Worm (Caenorhabditis elegans) whole organism, mixed stage, embryonic: Measurements from ENCODE around the gene sru-23.

ENCODE experiments used
- M03D4.4 ChIP-seq: sonication (generic microtip); optimal IDR thresholded peaks from 2 replicates; lab custom pipeline; 2017; ENCODE audit warnings: mild to moderate bottlenecking, missing genetic modification characterization, missing compliant biosample characterization
- bed-3 ChIP-seq: fragments of 200-800 bp; sonication (Bioruptor generic); optimal IDR thresholded peaks from 3 replicates; lab custom pipeline; 2018; ENCODE audit warnings: mild to moderate bottlenecking, missing genetic modification characterization, moderate library complexity, missing compliant biosample characterization
- blmp-1 ChIP-seq: fragments of 150-350 bp; optimal IDR thresholded peaks from 2 replicates; lab custom pipeline; 2014; ENCODE audit warnings: missing biosample characterization, missing genetic modification characterization
- ceh-39 ChIP-seq: fragments of 150-350 bp; optimal IDR thresholded peaks from 2 replicates; lab custom pipeline; 2014; ENCODE audit warnings: missing biosample characterization, missing genetic modification characterization
- ceh-43 ChIP-seq: fragments of 200-800 bp; sonication (Bioruptor generic); optimal IDR thresholded peaks from 2 replicates; lab custom pipeline; 2018; ENCODE audit warnings: mild to moderate bottlenecking, missing genetic modification characterization, moderate library complexity, missing compliant biosample characterization
- ceh-83 ChIP-seq: fragments of 200-800 bp; sonication (Bioruptor generic); optimal IDR thresholded peaks from 2 replicates; lab custom pipeline; 2018; ENCODE audit warnings: mild to moderate bottlenecking, missing genetic modification characterization, missing compliant biosample characterization
- ces-1 ChIP-seq: fragments of 150-350 bp; optimal IDR thresholded peaks from 2 replicates; lab custom pipeline; 2014; ENCODE audit warnings: missing biosample characterization, missing genetic modification reagents, missing genetic modification characterization
- elt-1 ChIP-seq: sonication (generic microtip); optimal IDR thresholded peaks from 2 replicates; lab custom pipeline; 2017; ENCODE audit warnings: missing genetic modification characterization, mild to moderate bottlenecking, missing compliant biosample characterization, antibody characterized with exemption, moderate library complexity, borderline replicate concordance; ENCODE audit not compliant: insufficient read depth
- elt-3 ChIP-seq: fragments of 150-350 bp; optimal IDR thresholded peaks from 2 replicates; lab custom pipeline; 2014; ENCODE audit warnings: missing biosample characterization, missing genetic modification characterization
- flh-1 ChIP-seq: fragments of 200-800 bp; sonication (Bioruptor generic); optimal IDR thresholded peaks from 2 replicates; lab custom pipeline; 2018; ENCODE audit warnings: mild to moderate bottlenecking, missing genetic modification characterization, moderate library complexity, missing compliant biosample characterization
- ham-2 ChIP-seq: fragments of 200-800 bp; sonication (Bioruptor generic); optimal IDR thresholded peaks from 2 replicates; lab custom pipeline; 2018; ENCODE audit warnings: mild to moderate bottlenecking, missing genetic modification characterization, missing compliant biosample characterization
- hlh-1 ChIP-seq: fragments of 150-350 bp; optimal IDR thresholded peaks from 2 replicates; lab custom pipeline; 2014; ENCODE audit warnings: missing biosample characterization, missing genetic modification reagents, missing genetic modification characterization
- lin-13 ChIP-seq: fragments of 150-350 bp; optimal IDR thresholded peaks from 2 replicates; lab custom pipeline; 2014; ENCODE audit warnings: missing biosample characterization, missing genetic modification characterization
- lin-32 ChIP-seq: fragments of 200-800 bp; sonication (Bioruptor generic); optimal IDR thresholded peaks from 2 replicates; lab custom pipeline; 2018; ENCODE audit warnings: mild to moderate bottlenecking, missing genetic modification characterization, missing compliant biosample characterization
- lsy-2 ChIP-seq: fragments of 150-350 bp; optimal IDR thresholded peaks from 2 replicates; lab custom pipeline; 2014; ENCODE audit warnings: missing biosample characterization, missing genetic modification characterization
- mab-5 ChIP-seq: fragments of 150-350 bp; optimal IDR thresholded peaks from 2 replicates; lab custom pipeline; 2014; ENCODE audit warnings: missing biosample characterization, missing genetic modification characterization
- mep-1 ChIP-seq: fragments of 150-350 bp; optimal IDR thresholded peaks from 2 replicates; lab custom pipeline; 2017; ENCODE audit warnings: missing biosample characterization, missing genetic modification reagents, missing genetic modification characterization, inconsistent platforms
- mls-2 ChIP-seq: sonication (generic microtip); optimal IDR thresholded peaks from 2 replicates; lab custom pipeline; 2016; ENCODE audit warnings: mild to moderate bottlenecking, missing genetic modification characterization, moderate library complexity, missing compliant biosample characterization
- nhr-12 ChIP-seq: fragments of 150-350 bp; optimal IDR thresholded peaks from 2 replicates; lab custom pipeline; 2014; ENCODE audit warnings: missing biosample characterization, missing genetic modification characterization
- nhr-2 ChIP-seq: fragments of 150-350 bp; optimal IDR thresholded peaks from 2 replicates; lab custom pipeline; 2014; ENCODE audit warnings: missing biosample characterization, missing genetic modification characterization
- nhr-237 ChIP-seq: fragments of 150-350 bp; optimal IDR thresholded peaks from 2 replicates; lab custom pipeline; 2014; ENCODE audit warnings: missing biosample characterization, missing genetic modification characterization
- nhr-28 ChIP-seq: fragments of 150-350 bp; optimal IDR thresholded peaks from 2 replicates; lab custom pipeline; 2014; ENCODE audit warnings: missing biosample characterization, missing genetic modification characterization
- nhr-76 ChIP-seq: sonication (generic microtip); optimal IDR thresholded peaks from 2 replicates; lab custom pipeline; 2017; ENCODE audit warnings: missing biosample characterization, missing genetic modification characterization
- pha-4 ChIP-seq: fragments of 150-350 bp; optimal IDR thresholded peaks from 2 replicates; lab custom pipeline; 2018; ENCODE audit warnings: missing biosample characterization, missing genetic modification reagents, missing genetic modification characterization
- sem-2 ChIP-seq: fragments of 200-800 bp; sonication (Bioruptor generic); optimal IDR thresholded peaks from 2 replicates; lab custom pipeline; 2018; ENCODE audit warnings: mild to moderate bottlenecking, missing genetic modification characterization, missing compliant biosample characterization
- snpc-4 ChIP-seq: fragments of 150-350 bp; optimal IDR thresholded peaks from 2 replicates; lab custom pipeline; 2014; ENCODE audit warnings: missing biosample characterization, missing genetic modification characterization
- sptf-1 ChIP-seq: sonication (generic microtip); optimal IDR thresholded peaks from 2 replicates; lab custom pipeline; 2017; ENCODE audit warnings: mild to moderate bottlenecking, missing genetic modification characterization, moderate library complexity, missing compliant biosample characterization
- unc-120 ChIP-seq: sonication (generic microtip); optimal IDR thresholded peaks from 2 replicates; lab custom pipeline; 2017; ENCODE audit warnings: missing genetic modification characterization, missing compliant biosample characterization; ENCODE audit not compliant: poor library complexity, severe bottlenecking
- unc-62 ChIP-seq: fragments of 150-350 bp; optimal IDR thresholded peaks from 2 replicates; lab custom pipeline; 2014; ENCODE audit warnings: missing biosample characterization, missing genetic modification reagents, missing genetic modification characterization
- zip-8 ChIP-seq: fragments of 150-350 bp; optimal IDR thresholded peaks from 2 replicates; lab custom pipeline; 2014; ENCODE audit warnings: missing biosample characterization, missing genetic modification characterization
- ztf-11 ChIP-seq: fragments of 150-350 bp; optimal IDR thresholded peaks from 2 replicates; lab custom pipeline; 2014; ENCODE audit warnings: missing biosample characterization, missing genetic modification characterization

The sru-23 gene

ce11 chrV:15982733-15983344, 10.5 kb upstream of the sru-23 start, which contains the start of the genes fbxa-99 and F36G9.13:
Gene fbxa-99 (minus strand): TSS chrV:15982854.
Gene F36G9.13 (plus strand): TSS chrV:15983294.
- TF ChIP-seq mab-5 (no peak), sptf-1 (tag; lab: Kevin White, UChicago) (no peak), unc-120 (tag; lab: Kevin White, UChicago) (no peak), hlh-1 (tag; lab: Kevin White, UChicago) (no peak), zip-8 (tag; lab: Kevin White, UChicago) (no peak), ztf-11 (tag; lab: Kevin White, UChicago) (no peak), lin-13 (no peak), elt-3 (tag; lab: Kevin White, UChicago) (no peak), nhr-2 (tag; lab: Kevin White, UChicago) (no peak), blmp-1 (no peak), nhr-76 (no peak), ceh-39 (tag; lab: Kevin White, UChicago) (no peak), nhr-12 (tag; lab: Kevin White, UChicago) (no peak), lin-32 (GFP tag; lab: Kevin White, UChicago) (no peak), ces-1 (GFP tag; lab: Kevin White, UChicago) (no peak), lsy-2 (tag; lab: Kevin White, UChicago) (no peak), pha-4 (tag; lab: Kevin White, UChicago) (no peak), flh-1 (GFP tag; lab: Kevin White, UChicago) (no peak), ceh-43 (GFP tag; lab: Kevin White, UChicago) (no peak)

ce11 chrV:15978232-15978764, 5.9 kb upstream of the sru-23 start, which contains the start of gene oac-20:
Gene oac-20 (plus strand): TSS chrV:15978714.
- TF ChIP-seq blmp-1: no peak
- no peak for TF ChIP-seq mep-1 (tag; lab: Kevin White, UChicago)
- TF ChIP-seq unc-62 (GFP tag; lab: Kevin White, UChicago): no peak
- TF ChIP-seq nhr-237 (tag; lab: Kevin White, UChicago): no peak
- TF ChIP-seq lsy-2 (tag; lab: Kevin White, UChicago): no peak
- TF ChIP-seq mab-5: no peak
- no peak for TF ChIP-seq lin-32 (GFP tag; lab: Kevin White, UChicago)
- no peak for TF ChIP-seq elt-1 (tag; lab: Kevin White, UChicago)
- TF ChIP-seq M03D4.4 (tag; lab: Kevin White, UChicago): no peak
- no peak for TF ChIP-seq mls-2 (tag; lab: Kevin White, UChicago)
- TF ChIP-seq nhr-28 (tag; lab: Kevin White, UChicago): no peak
- TF ChIP-seq snpc-4 (tag; lab: Kevin White, UChicago): no peak
- no peak for TF ChIP-seq ceh-43 (GFP tag; lab: Kevin White, UChicago)
- TF ChIP-seq ham-2 (GFP tag; lab: Kevin White, UChicago): no peak
- no peak for TF ChIP-seq ceh-83
- TF ChIP-seq ceh-39 (tag; lab: Kevin White, UChicago): no peak
- no peak for TF ChIP-seq unc-120 (tag; lab: Kevin White, UChicago)
- no peak for TF ChIP-seq pha-4 (tag; lab: Kevin White, UChicago)

- TF ChIP-seq flh-1 (GFP tag; lab: Kevin White, UChicago) (no peak), nhr-76 (no peak), nhr-12 (tag; lab: Kevin White, UChicago) (no peak), sptf-1 (tag; lab: Kevin White, UChicago) (no peak), ham-2 (GFP tag; lab: Kevin White, UChicago) (no peak)
Observed at ce11 chrV:15975845-15976244, 3.5 kb upstream of the sru-23 start, which contains the start of gene clec-232. Gene clec-232 (plus strand): TSS chrV:15976145.

DNA sequence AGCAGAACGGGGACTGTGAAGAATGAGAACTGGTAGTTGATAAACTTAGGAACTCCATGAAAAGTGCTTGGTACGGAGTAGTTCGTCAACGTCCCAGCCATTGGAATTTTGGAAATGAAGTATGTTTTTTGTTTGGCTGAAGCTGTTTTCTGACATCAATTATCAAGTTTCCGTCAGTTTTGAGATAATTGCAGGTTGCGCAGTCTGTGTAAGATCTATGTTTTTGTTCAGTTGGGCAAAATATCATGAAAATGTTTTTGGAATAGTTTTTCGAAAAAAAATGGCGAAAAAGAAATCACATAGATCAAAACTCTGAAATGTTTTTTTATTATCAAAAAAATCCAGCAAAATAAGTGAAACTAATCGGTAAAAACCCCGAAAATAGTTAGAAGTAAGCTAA, 2.5 kb upstream of the sru-23 start, which contains the start of gene sru-22:
Gene sru-22 (minus strand): TSS at position 101 of the 400 bp plus-strand sequence.
- TF ChIP-seq lsy-2 (tag; lab: Kevin White, UChicago) (no peak), zip-8 (tag; lab: Kevin White, UChicago) (no peak), unc-120 (tag; lab: Kevin White, UChicago) (no peak), lin-13 (no peak), hlh-1 (tag; lab: Kevin White, UChicago) (no peak), nhr-76 (no peak), snpc-4 (tag; lab: Kevin White, UChicago) (no peak), ceh-43 (GFP tag; lab: Kevin White, UChicago) (no peak), lin-32 (GFP tag; lab: Kevin White, UChicago) (no peak), bed-3 (GFP tag; lab: Kevin White, UChicago) (no peak), ces-1 (GFP tag; lab: Kevin White, UChicago) (no peak), nhr-28 (tag; lab: Kevin White, UChicago) (no peak), M03D4.4 (tag; lab: Kevin White, UChicago) (no peak), ham-2 (GFP tag; lab: Kevin White, UChicago) (no peak), unc-62 (GFP tag; lab: Kevin White, UChicago) (no peak), pha-4 (tag; lab: Kevin White, UChicago) (no peak), sem-2 (GFP tag; lab: Kevin White, UChicago) (no peak)
